Fruit fly (Drosophila melanogaster) Kc167 (cell line): ENCODE results near the gene Smr.

Experiments used
- Myc ChIP-seq: fragments of >200 bp; optimal IDR thresholded peaks from 2 replicates; lab custom pipeline; 2017; ENCODE audit warnings: missing external identifiers
- Sin3A ChIP-seq: fragments of >200 bp; optimal IDR thresholded peaks from 2 replicates; lab custom pipeline; 2018; ENCODE audit warnings: missing external identifiers
- h ChIP-seq: fragments of >200 bp; optimal IDR thresholded peaks from 3 replicates; lab custom pipeline; 2018; ENCODE audit warnings: missing external identifiers
- insv ChIP-seq: fragments of >200 bp; optimal IDR thresholded peaks from 3 replicates; lab custom pipeline; 2018; ENCODE audit warnings: missing external identifiers
- psq ChIP-seq: fragments of >200 bp; optimal IDR thresholded peaks from 2 replicates; lab custom pipeline; 2017; ENCODE audit warnings: missing external identifiers
- ttk ChIP-seq: sonication (Bioruptor generic); optimal IDR thresholded peaks from 2 replicates; lab custom pipeline; 2017; ENCODE audit warnings: missing external identifiers

dm6 chrX:12721111-12721869 lies 21.1 kb downstream of the Smr start:
- TF ChIP-seq Myc (lab: Kevin White, UChicago) = no peak
- no peak for TF ChIP-seq h (lab: Kevin White, UChicago)
- no peak for TF ChIP-seq psq (lab: Kevin White, UChicago)
- no peak for TF ChIP-seq insv (lab: Kevin White, UChicago)
- TF ChIP-seq ttk (lab: Kevin White, UChicago) = no peak
- no peak for TF ChIP-seq Sin3A (lab: Kevin White, UChicago)
